Worm (Caenorhabditis elegans) whole organism, midembryonic: Measurements from ENCODE around the gene F19G12.1.

Experiments
- klf-2 ChIP-seq: fragments of 200-800 bp; sonication (Bioruptor generic); conservative IDR thresholded peaks from 2 replicates; pipeline ENCODE4 v1.3.6; 2022; ENCODE audit warnings: missing genetic modification reagents, missing genetic modification characterization, missing compliant biosample characterization
- ztf-23 ChIP-seq: fragments of 200-800 bp; sonication (Bioruptor generic); IDR thresholded peaks from 2 replicates; pipeline ENCODE4 v1.3.6; 2022; ENCODE audit warnings: missing genetic modification reagents, missing genetic modification characterization, missing compliant biosample characterization
- ztf-29 ChIP-seq: fragments of 200-800 bp; sonication (Bioruptor generic); IDR thresholded peaks from 2 replicates; pipeline ENCODE4 v1.3.6; 2022; ENCODE audit warnings: missing genetic modification reagents, missing genetic modification characterization, missing compliant biosample characterization

ce11 chrX:1383546-1383945 lies 47.3 kb upstream of the F19G12.1 start:
- TF ChIP-seq ztf-29 (GFP tag; lab: Robert Waterston, UW) (no peak), klf-2 (GFP tag; lab: Robert Waterston, UW) (no peak), ztf-23 (GFP tag; lab: Robert Waterston, UW) (no peak)
